Fruit fly (Drosophila melanogaster): ENCODE data around the gene Sox21b.
A peak's percentile ranks its signal among the peaks of the same experiment; 100 is the strongest.

Gene Sox21b

DNA sequence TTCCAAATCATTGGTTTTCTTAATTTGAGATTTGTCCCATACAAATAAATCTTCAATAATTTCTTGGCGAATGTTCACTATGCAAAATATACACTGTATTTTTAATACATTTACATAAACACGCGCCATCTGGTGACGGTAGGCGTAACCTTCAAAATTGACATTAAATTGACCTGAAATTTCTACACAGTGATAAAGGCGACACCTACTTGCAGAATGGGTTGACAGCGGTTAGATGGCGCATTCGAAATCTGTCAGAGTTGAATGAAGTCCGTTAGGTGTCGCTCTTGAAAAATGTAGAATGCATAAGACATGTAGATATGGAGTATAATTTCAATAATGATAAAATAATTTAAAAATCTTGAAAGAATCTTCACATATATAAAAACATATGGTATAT, 19.7 kb downstream of the Sox21b start (continued):
- TF ChIP-seq CG3065 (GFP tag; optimal IDR thresholded peaks at IDR 0.05), result peak; percentile 80
- TF ChIP-seq CG15696 (tag; optimal IDR thresholded peaks at IDR 0.05), result peak; percentile 94
- TF ChIP-seq mirr (GFP tag; optimal IDR thresholded peaks at IDR 0.05), result peak; percentile 38
- peak; percentile 40 for TF ChIP-seq Scr (GFP tag; IDR thresholded peaks at IDR 0.05; ENCODE audit: partially characterized antibody)
- no peak for TF ChIP-seq cas (GFP tag; IDR thresholded peaks at IDR 0.05)
- TF ChIP-seq sim (GFP tag; IDR thresholded peaks at IDR 0.05), result no peak
- no peak for TF ChIP-seq MTF-1 (GFP tag; optimal IDR thresholded peaks at IDR 0.05; ENCODE audit: borderline replicate concordance)
- TF ChIP-seq Ssrp (tag; optimal IDR thresholded peaks at IDR 0.05), result peak; percentile 72
- TF ChIP-seq CG6254 (GFP tag; optimal IDR thresholded peaks at IDR 0.05), result no peak
- peak; percentile 73; the same call in 1 of the 2 replicates for TF ChIP-seq ro (GFP tag; IDR thresholded peaks at IDR 0.05)
- TF ChIP-seq al (GFP tag; IDR thresholded peaks at IDR 0.05), result peak; percentile 56
- peak; percentile 0 for TF ChIP-seq CG9437 (GFP tag; optimal IDR thresholded peaks at IDR 0.05)
- peak; percentile 86 for TF ChIP-seq sens (GFP tag)
- peak; percentile 86 for TF ChIP-seq CG10366 (GFP tag; IDR thresholded peaks at IDR 0.05)
- no peak for TF ChIP-seq CG18599 (GFP tag; optimal IDR thresholded peaks at IDR 0.05)
- no peak for TF ChIP-seq Lpt (GFP tag; optimal IDR thresholded peaks at IDR 0.05)
- peak; percentile 45; the same call in 1 of the 2 replicates for TF ChIP-seq CG5953 (GFP tag; IDR thresholded peaks at IDR 0.05)
- TF ChIP-seq bbx (GFP tag; IDR thresholded peaks at IDR 0.05; ENCODE audit: partially characterized antibody), result no peak
- no peak; the same call in 1 of the 2 replicates for TF ChIP-seq Ravus (GFP tag; IDR thresholded peaks at IDR 0.05)
- 0 out of 2 replicates have a peak, but pooled peaks have one; percentile 19 for TF ChIP-seq ato (GFP tag; IDR thresholded peaks at IDR 0.05; ENCODE audit: partially characterized antibody)
- peak; percentile 82 for TF ChIP-seq gro (GFP tag; optimal IDR thresholded peaks at IDR 0.05)
- peak; percentile 79 for TF ChIP-seq gem (tag; optimal IDR thresholded peaks at IDR 0.05)
- peak; percentile 76 for TF ChIP-seq bcd (GFP tag; optimal IDR thresholded peaks at IDR 0.05)
- peak; percentile 14 for TF ChIP-seq scrt (GFP tag; optimal IDR thresholded peaks at IDR 0.05)
- TF ChIP-seq nau (GFP tag; optimal IDR thresholded peaks at IDR 0.05), result no peak
- peak; percentile 85 for TF ChIP-seq CG2120 (GFP tag; optimal IDR thresholded peaks at IDR 0.05)
- peak; percentile 93 for TF ChIP-seq CG8478 (optimal IDR thresholded peaks at IDR 0.05)
- peak; percentile 59 for TF ChIP-seq CG18764 (GFP tag; optimal IDR thresholded peaks at IDR 0.05)
- TF ChIP-seq Abd-B (GFP tag; optimal IDR thresholded peaks at IDR 0.05), result peak; percentile 88
- TF ChIP-seq Hr39 (optimal IDR thresholded peaks at IDR 0.05), result no peak
- TF ChIP-seq C15 (GFP tag; IDR thresholded peaks at IDR 0.05), result no peak
- no peak for TF ChIP-seq corto (GFP tag; optimal IDR thresholded peaks at IDR 0.05)
- peak; percentile 87 for TF ChIP-seq maf-S (GFP tag; optimal IDR thresholded peaks at IDR 0.05)
- TF ChIP-seq knrl (GFP tag; IDR thresholded peaks at IDR 0.05; ENCODE audit: partially characterized antibody), result peak; percentile 82
- peak; percentile 81 for TF ChIP-seq CG4424 (GFP tag; optimal IDR thresholded peaks at IDR 0.05)
- TF ChIP-seq Lhr (GFP tag; optimal IDR thresholded peaks at IDR 0.05), result peak; percentile 94
- peak; percentile 90 to 92 for TF ChIP-seq Pdp1 (GFP tag; optimal IDR thresholded peaks at IDR 0.05)
- TF ChIP-seq z (GFP tag; IDR thresholded peaks at IDR 0.05), result no peak
- TF ChIP-seq CG31388 (GFP tag; optimal IDR thresholded peaks at IDR 0.05), result peak; percentile 69
- TF ChIP-seq trh (GFP tag; optimal IDR thresholded peaks at IDR 0.05), result peak; percentile 62
- peak; percentile 86 for TF ChIP-seq da (GFP tag; optimal IDR thresholded peaks at IDR 0.05)
- TF ChIP-seq ttk (GFP tag; IDR thresholded peaks at IDR 0.05), result peak; percentile 69; the same call in 1 of the 2 replicates
- no peak for TF ChIP-seq fd64A (GFP tag; optimal IDR thresholded peaks at IDR 0.05)
- no peak for TF ChIP-seq Eip74EF (GFP tag; optimal IDR thresholded peaks at IDR 0.05)
- peak in 1 of 2 experiments; percentile 20 for TF ChIP-seq eve (GFP tag; optimal IDR thresholded peaks at IDR 0.05)
- peak; percentile 50 for TF ChIP-seq ab (GFP tag; optimal IDR thresholded peaks at IDR 0.05)
- no peak for TF ChIP-seq crol (GFP tag; IDR thresholded peaks at IDR 0.05)
- TF ChIP-seq CG11398 (GFP tag; optimal IDR thresholded peaks at IDR 0.05), result peak; percentile 52
- TF ChIP-seq amos (GFP tag; IDR thresholded peaks at IDR 0.05; ENCODE audit: partially characterized antibody), result peak; percentile 84
- peak; percentile 49 for TF ChIP-seq CG3407 (GFP tag; optimal IDR thresholded peaks at IDR 0.05)
- TF ChIP-seq ind (GFP tag; optimal IDR thresholded peaks at IDR 0.05), result peak; percentile 84
